Fruit fly (Drosophila melanogaster): ENCODE measurements around the gene Brr2.

DNA sequence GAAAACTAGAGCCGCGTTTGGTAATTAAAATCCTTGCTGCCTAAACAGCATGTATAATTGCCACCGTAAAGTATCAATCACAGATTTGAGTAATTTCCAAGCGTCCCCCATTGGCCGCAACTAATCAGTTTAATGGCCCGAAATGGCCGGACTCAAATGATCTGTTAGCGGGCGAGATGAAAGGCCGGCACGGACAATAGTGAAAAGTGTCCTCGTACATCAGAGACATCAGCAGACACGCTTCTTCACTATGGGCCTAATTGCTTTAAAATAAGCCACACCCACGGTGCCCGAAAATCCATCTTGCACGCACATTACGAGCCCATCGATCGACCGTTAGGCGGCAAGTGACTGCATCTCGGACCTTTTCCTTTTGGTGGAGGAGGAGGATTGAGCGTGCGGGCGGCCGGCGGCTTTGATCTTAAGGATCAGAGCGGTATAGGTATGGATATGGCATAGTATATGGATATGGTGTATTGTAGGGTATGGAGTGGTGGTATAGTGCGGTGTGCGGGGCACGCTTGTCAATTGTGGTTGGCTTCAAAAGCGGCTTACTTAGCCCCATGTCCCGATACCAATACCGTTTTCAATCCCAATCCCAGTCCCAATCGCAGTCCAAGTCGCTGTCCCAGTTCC is 44.8 kb upstream of the Brr2 start:
- TF ChIP-seq usp (GFP tag; optimal IDR thresholded peaks at IDR 0.05) (no peak), psq (optimal IDR thresholded peaks at IDR 0.05) (no peak), Dll (optimal IDR thresholded peaks at IDR 0.05) (no peak), CG8478 (optimal IDR thresholded peaks at IDR 0.05) (no peak), pan (optimal IDR thresholded peaks at IDR 0.05) (no peak)

Data from whole organism.